Worm (Caenorhabditis elegans): ENCODE measurements around the gene try-8.

ce11 chrV:7437538-7437937, 16.6 kb downstream of the try-8 start, which contains the start of gene F25E5.9:
- TF ChIP-seq nhr-11 (tag; optimal IDR thresholded peaks at IDR 0.05) (no peak), lin-13 (GFP tag; optimal IDR thresholded peaks at IDR 0.05) (no peak), nhr-76 (tag; optimal IDR thresholded peaks at IDR 0.05) (no peak), mep-1 (tag; optimal IDR thresholded peaks at IDR 0.05) (no peak), ztf-4 (tag; optimal IDR thresholded peaks at IDR 0.05) (no peak)
